Fruit fly (Drosophila melanogaster) whole organism, embryonic: ENCODE measurements around the gene Rrp5.

Experiments
- CG6854 ChIP-seq: fragments of 200-800 bp; sonication (Bioruptor generic); optimal IDR thresholded peaks from 3 replicates; lab custom pipeline; 2017; ENCODE audit warnings: missing biosample characterization, mild to moderate bottlenecking, missing genetic modification characterization
- CTCF ChIP-seq: fragments of 200-800 bp; sonication (Bioruptor generic); optimal IDR thresholded peaks from 2 replicates; lab custom pipeline; 2017; ENCODE audit warnings: missing biosample characterization, mild to moderate bottlenecking, missing genetic modification characterization, moderate library complexity
- br ChIP-seq: fragments of >200 bp; optimal IDR thresholded peaks from 2 replicates; lab custom pipeline; 2017
- prd ChIP-seq, 3 experiments: fragments of >200 bp in 2 of 3; fragments of 200-800 bp in 1 of 3; sonication (Bioruptor generic) in 1 of 3; optimal IDR thresholded peaks in 2 of 3; IDR thresholded peaks in 1 of 3; 2 replicates in 2 of 3; 3 replicates in 1 of 3; pipeline versions ENCODE4 v1.3.6 to Lab custom; 2017 to 2022; ENCODE audit warnings: missing biosample characterization in 1 of 3, missing genetic modification characterization in 1 of 3
- zf30C ChIP-seq: fragments of 200-800 bp; sonication (Bioruptor generic); optimal IDR thresholded peaks from 3 replicates; lab custom pipeline; 2018; ENCODE audit warnings: missing biosample characterization, mild to moderate bottlenecking, missing genetic modification characterization

dm6 chr3R:24376565-24376964 is 43.4 kb upstream of the Rrp5 start, which contains the start of gene CG33342:
- no peak for TF ChIP-seq zf30C (GFP tag; lab: Kevin White, UChicago)
- TF ChIP-seq CTCF (GFP tag; lab: Kevin White, UChicago), result no peak
- TF ChIP-seq prd (optimal IDR thresholded peaks at IDR 0.05; lab: Kevin White, UChicago), result no peak
- no peak for TF ChIP-seq prd (GFP tag; IDR thresholded peaks at IDR 0.05; lab: Robert Waterston, UW)
- no peak for TF ChIP-seq br (lab: Kevin White, UChicago)
- TF ChIP-seq CG6854, result no peak
